Fruit fly (Drosophila melanogaster): ENCODE results near the gene MED30.
A peak's percentile ranks its signal among the peaks of the same experiment; 100 is the strongest.

MED30 gene

dm6 chr3L:684749-685440 lies 31.0 kb upstream of the MED30 start:
- TF ChIP-seq HLH106 (tag; optimal IDR thresholded peaks at IDR 0.05) (peak; percentile 12), psq (GFP tag; optimal IDR thresholded peaks at IDR 0.05) (peak; percentile 19), sv (GFP tag; optimal IDR thresholded peaks at IDR 0.05) (no peak), Myc (optimal IDR thresholded peaks at IDR 0.05) (no peak), dl (GFP tag; optimal IDR thresholded peaks at IDR 0.05; ENCODE audit: insufficient read depth in 1 of 2, partially characterized antibody in 2 of 2) (no peak), h (GFP tag; optimal IDR thresholded peaks at IDR 0.05) (no peak)

DNA sequence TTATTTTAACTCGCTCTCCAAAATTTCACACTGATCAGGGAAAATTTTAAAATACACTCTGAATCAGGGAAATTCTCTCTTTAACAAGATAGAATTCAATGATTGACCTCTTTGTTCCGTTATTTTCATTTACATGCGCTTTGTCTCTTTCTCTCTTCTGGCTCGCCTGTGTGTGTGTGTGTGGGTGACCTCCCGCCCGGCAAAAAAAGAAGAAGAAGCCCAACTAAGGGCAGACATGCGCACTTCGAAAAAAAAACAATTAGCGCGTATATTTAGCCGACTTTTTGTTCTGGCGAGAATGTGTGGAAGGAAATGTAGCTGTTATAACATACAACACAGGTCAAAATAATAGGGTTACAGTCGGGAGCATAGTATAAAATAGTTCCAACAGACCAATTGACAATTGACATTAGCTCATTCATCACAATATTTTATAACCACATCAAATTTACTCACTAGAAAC lies 28.6 kb upstream of the MED30 start, which contains the start of gene CG3386:
Gene CG3386, minus strand, starts transcription at position 51 of the 463 bp plus-strand sequence.
- TF ChIP-seq jim (GFP tag; optimal IDR thresholded peaks at IDR 0.05) (no peak), Vsx2 (GFP tag; optimal IDR thresholded peaks at IDR 0.05; ENCODE audit: partially characterized antibody) (no peak), lola (GFP tag; optimal IDR thresholded peaks at IDR 0.05) (no peak), CG32264 (GFP tag; optimal IDR thresholded peaks at IDR 0.05) (no peak), sv (GFP tag; optimal IDR thresholded peaks at IDR 0.05) (no peak), Myc (optimal IDR thresholded peaks at IDR 0.05) (no peak), tai (GFP tag; optimal IDR thresholded peaks at IDR 0.05) (no peak), Hr83 (GFP tag; optimal IDR thresholded peaks at IDR 0.05; ENCODE audit: poor library complexity, severe bottlenecking) (no peak), Hnf4 (GFP tag; optimal IDR thresholded peaks at IDR 0.05) (no peak), CrebA (GFP tag; optimal IDR thresholded peaks at IDR 0.05; ENCODE audit: borderline replicate concordance) (no peak)

DNA sequence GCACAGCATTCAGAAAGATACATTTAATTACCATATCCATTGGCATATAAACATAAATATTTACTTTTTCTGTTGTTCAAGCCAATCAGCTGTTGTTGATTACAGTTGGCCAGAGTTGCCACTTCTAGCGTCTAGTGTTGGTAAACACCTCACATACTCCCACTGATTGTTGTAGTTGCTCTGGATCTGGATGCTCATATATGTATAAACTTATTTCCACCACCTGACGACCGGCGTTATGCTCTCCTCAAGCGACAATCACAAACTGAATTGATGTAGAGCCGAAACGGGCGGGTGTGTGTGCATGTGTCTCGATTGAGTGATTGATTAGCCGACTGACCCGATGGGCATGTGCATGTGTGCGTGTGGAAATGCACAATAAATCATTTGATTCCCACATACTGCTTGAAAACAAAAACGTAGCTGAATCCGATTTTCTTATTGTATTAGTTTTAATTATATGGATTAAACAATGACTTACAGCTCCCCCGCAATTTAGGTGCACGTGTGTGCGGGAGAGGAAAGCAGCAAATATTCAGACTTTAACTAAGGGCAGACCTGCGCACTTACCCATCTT lies 28.0 kb upstream of the MED30 start:
- TF ChIP-seq CG32264 (GFP tag; optimal IDR thresholded peaks at IDR 0.05) (no peak), Rel (GFP tag; optimal IDR thresholded peaks at IDR 0.05) (no peak), Rel (tag; optimal IDR thresholded peaks at IDR 0.05) (peak; percentile 40), br (GFP tag; optimal IDR thresholded peaks at IDR 0.05) (peak; percentile 72), tai (GFP tag; optimal IDR thresholded peaks at IDR 0.05) (no peak), Hr78 (GFP tag; optimal IDR thresholded peaks at IDR 0.05) (no peak), woc (GFP tag; optimal IDR thresholded peaks at IDR 0.05) (no peak), fru (GFP tag; optimal IDR thresholded peaks at IDR 0.05) (peak; percentile 57), GATAd (GFP tag; optimal IDR thresholded peaks at IDR 0.05) (peak; percentile 39), sv (GFP tag; optimal IDR thresholded peaks at IDR 0.05) (peak; percentile 31), dsf (GFP tag; optimal IDR thresholded peaks at IDR 0.05; ENCODE audit: borderline replicate concordance) (no peak), Abd-B (GFP tag; optimal IDR thresholded peaks at IDR 0.05) (no peak), foxo (GFP tag; optimal IDR thresholded peaks at IDR 0.05) (peak in 1 of 2 experiments; percentile 72), CrebA (GFP tag; optimal IDR thresholded peaks at IDR 0.05; ENCODE audit: borderline replicate concordance) (no peak), Vsx2 (GFP tag; optimal IDR thresholded peaks at IDR 0.05; ENCODE audit: partially characterized antibody) (peak; percentile 79), Dfd (GFP tag; optimal IDR thresholded peaks at IDR 0.05) (no peak), HLH106 (tag; optimal IDR thresholded peaks at IDR 0.05) (peak; percentile 32), ey (GFP tag; optimal IDR thresholded peaks at IDR 0.05) (peak; percentile 16), Dif (GFP tag; optimal IDR thresholded peaks at IDR 0.05; ENCODE audit: partially characterized antibody) (peak; percentile 51), sage (GFP tag; optimal IDR thresholded peaks at IDR 0.05) (no peak), Hnf4 (GFP tag; optimal IDR thresholded peaks at IDR 0.05) (no peak), usp (GFP tag; optimal IDR thresholded peaks at IDR 0.05) (no peak), dl (GFP tag; optimal IDR thresholded peaks at IDR 0.05; ENCODE audit: insufficient read depth in 1 of 2, partially characterized antibody in 2 of 2) (peak in 1 of 2 experiments; percentile 51), lola (GFP tag; optimal IDR thresholded peaks at IDR 0.05) (no peak), OdsH (GFP tag; optimal IDR thresholded peaks at IDR 0.05) (peak; percentile 63), rgr (GFP tag; optimal IDR thresholded peaks at IDR 0.05) (peak; percentile 72), Sp1 (GFP tag; optimal IDR thresholded peaks at IDR 0.05) (peak; percentile 57), N (GFP tag; optimal IDR thresholded peaks at IDR 0.05) (no peak), dmrt93B (GFP tag; optimal IDR thresholded peaks at IDR 0.05) (no peak), CG9705 (GFP tag; optimal IDR thresholded peaks at IDR 0.05) (no peak), Jra (GFP tag; optimal IDR thresholded peaks at IDR 0.05) (peak; percentile 31), brk (GFP tag; optimal IDR thresholded peaks at IDR 0.05) (no peak), Myc (optimal IDR thresholded peaks at IDR 0.05) (no peak), jim (GFP tag; optimal IDR thresholded peaks at IDR 0.05) (no peak), pan (optimal IDR thresholded peaks at IDR 0.05) (no peak), Mio (GFP tag; optimal IDR thresholded peaks at IDR 0.05) (no peak), Hr83 (GFP tag; optimal IDR thresholded peaks at IDR 0.05; ENCODE audit: poor library complexity, severe bottlenecking) (peak; percentile 61), h (GFP tag; optimal IDR thresholded peaks at IDR 0.05) (peak; percentile 61), psq (GFP tag; optimal IDR thresholded peaks at IDR 0.05) (peak; percentile 22)
